Worm (Caenorhabditis elegans): ENCODE data around the gene T24H7.8.
A peak's percentile ranks its signal among the peaks of the same experiment; 100 is the strongest.

DNA sequence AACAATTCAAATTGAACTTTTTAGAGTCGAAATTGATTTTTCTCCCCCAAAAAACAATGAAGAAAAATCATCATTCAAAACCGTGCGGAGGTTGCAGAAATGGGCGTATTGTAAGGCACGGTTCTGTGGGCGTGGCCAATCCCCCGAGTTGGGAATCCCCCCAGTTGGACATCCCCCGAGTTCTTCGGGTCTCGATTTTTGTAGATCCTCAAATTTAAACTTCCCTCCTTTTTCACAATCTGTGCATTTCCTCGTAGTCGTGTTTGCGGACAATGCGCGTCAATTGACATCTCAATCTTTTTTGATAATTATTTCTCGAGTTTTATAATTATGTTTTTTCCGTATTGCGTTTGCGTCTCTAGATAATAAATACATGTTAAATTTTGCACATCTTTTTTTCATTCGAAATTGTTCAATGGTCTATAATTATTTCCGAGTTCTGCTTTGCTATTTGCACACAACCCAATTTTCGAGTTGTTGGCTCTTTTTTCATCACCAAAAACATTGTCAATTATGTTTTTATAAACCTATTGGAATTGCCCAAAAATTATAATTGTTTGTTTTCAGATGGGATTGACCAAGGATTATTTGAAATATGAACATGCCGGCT lies 28.1 kb downstream of the T24H7.8 start, which contains the start of gene F13H8.2:
- TF ChIP-seq pha-4 (tag; optimal IDR thresholded peaks at IDR 0.05) (no peak), unc-62 (GFP tag; optimal IDR thresholded peaks at IDR 0.05) (no peak), snpc-4 (GFP tag; optimal IDR thresholded peaks at IDR 0.05) (no peak), snpc-4 (tag; optimal IDR thresholded peaks at IDR 0.05) (peak in 1 of 4 experiments; percentile 18), D2030.7 (GFP tag; IDR thresholded peaks at IDR 0.05) (peak; percentile 94), efl-1 (GFP tag; optimal IDR thresholded peaks at IDR 0.05) (peak; percentile 76), lin-35 (GFP tag; optimal IDR thresholded peaks at IDR 0.05) (peak in 2 of 3 experiments; percentile 24 to 94), F49E8.2 (tag; optimal IDR thresholded peaks at IDR 0.05; ENCODE audit: insufficient read depth) (peak; percentile 6)
